Worm (Caenorhabditis elegans): ENCODE results near the gene C28A5.1.

C28A5.1 gene

DNA sequence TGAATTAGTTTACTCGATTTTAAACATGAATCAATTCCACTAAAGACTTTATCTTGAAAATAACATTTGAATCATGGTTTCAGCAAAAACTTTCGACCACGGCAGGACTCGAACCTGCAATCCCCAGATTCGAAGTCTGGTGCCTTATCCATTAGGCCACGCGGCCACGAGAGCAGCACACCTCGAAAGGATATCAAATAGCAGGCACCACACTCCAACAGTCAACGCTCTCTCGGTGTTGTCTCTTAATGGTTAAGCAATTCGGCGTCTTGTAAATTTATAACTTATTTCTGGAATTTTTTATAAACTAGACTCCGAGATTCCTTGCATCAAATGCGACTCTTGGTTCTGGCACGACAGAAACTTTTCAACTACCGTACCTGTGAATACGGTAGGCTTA lies 36.6 kb upstream of the C28A5.1 start (continued):
- TF ChIP-seq ceh-91 (GFP tag; IDR thresholded peaks at IDR 0.05) (0 out of 2 replicates have a peak, but pooled peaks have one; percentile 20), ztf-22 (GFP tag; optimal IDR thresholded peaks at IDR 0.05) (peak; percentile 48), hlh-26 (GFP tag; conservative IDR thresholded peaks at IDR 0.05) (no peak), let-526 (GFP tag; IDR thresholded peaks at IDR 0.05) (peak; percentile 67; the same call in 1 of the 2 replicates), F57A8.1 (GFP tag; optimal IDR thresholded peaks at IDR 0.05) (no peak), snpc-3.4 (tag; optimal IDR thresholded peaks at IDR 0.05) (no peak), ceh-100 (GFP tag; IDR thresholded peaks at IDR 0.05) (peak; percentile 61), gei-17 (GFP tag; optimal IDR thresholded peaks at IDR 0.05) (no peak), nfya-1 (tag; optimal IDR thresholded peaks at IDR 0.05; ENCODE audit: borderline replicate concordance, insufficient read depth) (no peak), atf-7 (tag; optimal IDR thresholded peaks at IDR 0.05) (peak; percentile 72), ceh-58 (GFP tag; IDR thresholded peaks at IDR 0.05) (no peak), mes-4 (tag; optimal IDR thresholded peaks at IDR 0.05) (peak; percentile 78), Y79H2A.3 (GFP tag; conservative IDR thresholded peaks at IDR 0.05) (no peak), F10E7.11 (tag; optimal IDR thresholded peaks at IDR 0.05) (peak; percentile 73), zfh-2 (GFP tag; conservative IDR thresholded peaks at IDR 0.05) (no peak), somi-1 (GFP tag; optimal IDR thresholded peaks at IDR 0.05) (peak; percentile 58), F22D6.2 (tag; optimal IDR thresholded peaks at IDR 0.05) (no peak), snpc-1.1 (tag; optimal IDR thresholded peaks at IDR 0.05; ENCODE audit: insufficient read depth) (no peak), ztf-3 (GFP tag; optimal IDR thresholded peaks at IDR 0.05) (no peak), zim-3 (tag; optimal IDR thresholded peaks at IDR 0.05) (peak; percentile 52), F33H1.4 (GFP tag; IDR thresholded peaks at IDR 0.05) (peak; percentile 58), K12H6.12 (tag; optimal IDR thresholded peaks at IDR 0.05) (no peak), madf-6 (GFP tag; IDR thresholded peaks at IDR 0.05) (peak; percentile 77), attf-5 (GFP tag; optimal IDR thresholded peaks at IDR 0.05) (peak; percentile 52), unc-130 (GFP tag; optimal IDR thresholded peaks at IDR 0.05) (peak; percentile 73), Y67H2A.10 (GFP tag; conservative IDR thresholded peaks at IDR 0.05) (peak; percentile 72), Y56A3A.18 (GFP tag; IDR thresholded peaks at IDR 0.05) (peak; percentile 78; the same call in 1 of the 2 replicates), snpc-4 (GFP tag; optimal IDR thresholded peaks at IDR 0.05) (no peak), snpc-4 (tag; optimal IDR thresholded peaks at IDR 0.05) (peak in 3 of 4 experiments; percentile 67 to 77 (median 75)), tlf-1 (GFP tag; optimal IDR thresholded peaks at IDR 0.05) (peak; percentile 13), nfya-2 (GFP tag; IDR thresholded peaks at IDR 0.05) (no peak), lag-1 (GFP tag; IDR thresholded peaks at IDR 0.05) (no peak), xnd-1 (tag; optimal IDR thresholded peaks at IDR 0.05) (peak; percentile 20), hrde-1 (tag; optimal IDR thresholded peaks at IDR 0.05; ENCODE audit: borderline replicate concordance) (peak; percentile 64), F52B5.7 (tag; optimal IDR thresholded peaks at IDR 0.05) (peak; percentile 83), lsl-1 (GFP tag; optimal IDR thresholded peaks at IDR 0.05) (peak; percentile 64), sdz-38 (tag; optimal IDR thresholded peaks at IDR 0.05) (no peak), lin-35 (GFP tag; optimal IDR thresholded peaks at IDR 0.05) (peak in 1 of 3 experiments; percentile 68), chd-7 (tag; optimal IDR thresholded peaks at IDR 0.05) (peak; percentile 64), aptf-2 (GFP tag; conservative IDR thresholded peaks at IDR 0.05) (no peak), snpc-1.3 (tag; optimal IDR thresholded peaks at IDR 0.05; ENCODE audit: insufficient read depth) (peak; percentile 40), him-1 (tag; optimal IDR thresholded peaks at IDR 0.05) (peak; percentile 97), C17E4.6 (GFP tag; IDR thresholded peaks at IDR 0.05) (0 out of 2 replicates have a peak, but pooled peaks have one; percentile 36), ccch-3 (GFP tag; optimal IDR thresholded peaks at IDR 0.05) (no peak), egl-18 (GFP tag; IDR thresholded peaks at IDR 0.05) (0 out of 2 replicates have a peak, but pooled peaks have one; percentile 24), madf-8 (GFP tag; conservative IDR thresholded peaks at IDR 0.05) (no peak; the same call in 1 of the 2 replicates), ztf-18 (tag; optimal IDR thresholded peaks at IDR 0.05) (peak; percentile 73)
